Worm (Caenorhabditis elegans) whole organism, midembryonic: Measurements from ENCODE around the gene fpn-1.2.

ENCODE experiments used
- T22C8.4 ChIP-seq: fragments of 200-800 bp; sonication (Bioruptor generic); IDR thresholded peaks from 2 replicates; pipeline ENCODE4 v1.3.6; 2022; ENCODE audit warnings: missing genetic modification characterization, missing compliant biosample characterization
- cog-1 ChIP-seq: sonication (generic microtip); optimal IDR thresholded peaks from 2 replicates; lab custom pipeline; 2016; ENCODE audit warnings: missing genetic modification characterization, missing compliant biosample characterization
- flt-1 ChIP-seq: fragments of 200-800 bp; sonication (Bioruptor generic); IDR thresholded peaks from 2 replicates; pipeline ENCODE4 v1.3.6; 2022; ENCODE audit warnings: missing genetic modification characterization, missing compliant biosample characterization
- klf-2 ChIP-seq: fragments of 200-800 bp; sonication (Bioruptor generic); conservative IDR thresholded peaks from 2 replicates; pipeline ENCODE4 v1.3.6; 2022; ENCODE audit warnings: missing genetic modification reagents, missing genetic modification characterization, missing compliant biosample characterization
- med-1 ChIP-seq: sonication (generic microtip); optimal IDR thresholded peaks from 2 replicates; lab custom pipeline; 2017; ENCODE audit warnings: missing genetic modification characterization, mild to moderate bottlenecking, missing compliant biosample characterization, antibody characterized with exemption, missing genetic modification reagents; ENCODE audit not compliant: insufficient read depth
- ref-1 ChIP-seq: fragments of 200-800 bp; sonication (Bioruptor generic); conservative IDR thresholded peaks from 2 replicates; pipeline ENCODE4 v1.3.6; 2022; ENCODE audit warnings: missing genetic modification reagents, missing genetic modification characterization, missing compliant biosample characterization
- tab-1 ChIP-seq: fragments of 200-800 bp; sonication (Bioruptor generic); IDR thresholded peaks from 2 replicates; pipeline ENCODE4 v1.3.6; 2022; ENCODE audit warnings: missing genetic modification characterization, missing compliant biosample characterization
- ztf-23 ChIP-seq: fragments of 200-800 bp; sonication (Bioruptor generic); IDR thresholded peaks from 2 replicates; pipeline ENCODE4 v1.3.6; 2022; ENCODE audit warnings: missing genetic modification reagents, missing genetic modification characterization, missing compliant biosample characterization
- ztf-29 ChIP-seq: fragments of 200-800 bp; sonication (Bioruptor generic); IDR thresholded peaks from 2 replicates; pipeline ENCODE4 v1.3.6; 2022; ENCODE audit warnings: missing genetic modification reagents, missing genetic modification characterization, missing compliant biosample characterization

The fpn-1.2 gene

DNA sequence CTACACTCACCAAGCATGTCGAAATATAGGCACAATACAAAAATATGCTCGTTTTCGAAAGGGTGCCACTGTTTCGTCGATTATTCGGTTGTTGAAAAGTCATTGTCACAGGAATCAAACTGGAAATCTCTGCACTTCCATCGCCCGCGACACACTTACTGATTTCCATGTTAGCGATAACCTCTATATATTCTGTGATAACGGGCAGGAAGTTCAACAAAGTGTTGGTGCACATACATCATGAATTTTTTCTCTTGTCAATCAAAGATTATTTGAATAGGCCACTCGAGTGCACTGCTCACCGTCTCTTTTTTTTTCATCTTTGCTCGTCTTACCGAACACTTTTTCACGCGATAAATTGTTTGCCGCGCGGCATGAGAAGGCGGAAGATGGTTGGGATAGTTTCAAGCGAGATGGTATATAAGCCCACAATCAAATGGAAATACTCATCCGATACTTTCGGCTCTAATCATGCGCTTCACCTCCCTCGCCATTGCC, at the start of gene fpn-1.2, which contains the start of gene pqn-54:
Gene fpn-1.2 (minus strand): TSS at position 157 of the 498 bp plus-strand sequence.
Gene pqn-54 (plus strand): TSS at position 448 of the 498 bp plus-strand sequence.
- TF ChIP-seq flt-1 (GFP tag; lab: Robert Waterston, UW), result no peak
- TF ChIP-seq T22C8.4 (GFP tag; lab: Robert Waterston, UW), result no peak
- no peak for TF ChIP-seq klf-2
- no peak for TF ChIP-seq med-1 (GFP tag; lab: Kevin White, UChicago)
- TF ChIP-seq cog-1 (tag; lab: Kevin White, UChicago), result no peak
- TF ChIP-seq ref-1, result no peak
- no peak for TF ChIP-seq ztf-23
- TF ChIP-seq tab-1 (GFP tag; lab: Robert Waterston, UW), result no peak
- no peak for TF ChIP-seq ztf-29 (GFP tag; lab: Robert Waterston, UW)

ce11 chrV:1511537-1511936, 47.0 kb upstream of the fpn-1.2 start, which contains the start of gene nhr-260:
TSS of gene nhr-260 (minus strand) at chrV:1511637.
- TF ChIP-seq ztf-23, result no peak
- TF ChIP-seq flt-1 (GFP tag; lab: Robert Waterston, UW), result no peak
- no peak for TF ChIP-seq klf-2
- no peak for TF ChIP-seq cog-1 (tag; lab: Kevin White, UChicago)
- TF ChIP-seq ref-1, result no peak
- TF ChIP-seq ztf-29 (GFP tag; lab: Robert Waterston, UW), result no peak
- TF ChIP-seq T22C8.4 (GFP tag; lab: Robert Waterston, UW), result no peak
- TF ChIP-seq tab-1 (GFP tag; lab: Robert Waterston, UW), result no peak
- no peak for TF ChIP-seq med-1 (GFP tag; lab: Kevin White, UChicago)

- no peak for TF ChIP-seq T22C8.4 (GFP tag; lab: Robert Waterston, UW)
- no peak for TF ChIP-seq ref-1
- TF ChIP-seq klf-2, result no peak
- no peak for TF ChIP-seq ztf-29 (GFP tag; lab: Robert Waterston, UW)
- no peak for TF ChIP-seq med-1 (GFP tag; lab: Kevin White, UChicago)
- no peak for TF ChIP-seq flt-1 (GFP tag; lab: Robert Waterston, UW)
- TF ChIP-seq cog-1 (tag; lab: Kevin White, UChicago), result no peak
- TF ChIP-seq ztf-23, result no peak
- no peak for TF ChIP-seq tab-1 (GFP tag; lab: Robert Waterston, UW)
These were observed 41.5 kb upstream of the fpn-1.2 start, which contains the start of gene sru-28 for ce11 chrV:1505995-1506394. TSS of gene sru-28 (plus strand) at chrV:1506295.

ce11 chrV:1499140-1499539, 34.6 kb upstream of the fpn-1.2 start, which contains the start of gene sru-27:
TSS of gene sru-27 (plus strand) at chrV:1499440.
- TF ChIP-seq klf-2 (no peak), med-1 (GFP tag; lab: Kevin White, UChicago) (no peak), cog-1 (tag; lab: Kevin White, UChicago) (no peak), ztf-29 (GFP tag; lab: Robert Waterston, UW) (no peak), ztf-23 (no peak), T22C8.4 (GFP tag; lab: Robert Waterston, UW) (no peak), flt-1 (GFP tag; lab: Robert Waterston, UW) (no peak), tab-1 (GFP tag; lab: Robert Waterston, UW) (no peak), ref-1 (no peak)

DNA sequence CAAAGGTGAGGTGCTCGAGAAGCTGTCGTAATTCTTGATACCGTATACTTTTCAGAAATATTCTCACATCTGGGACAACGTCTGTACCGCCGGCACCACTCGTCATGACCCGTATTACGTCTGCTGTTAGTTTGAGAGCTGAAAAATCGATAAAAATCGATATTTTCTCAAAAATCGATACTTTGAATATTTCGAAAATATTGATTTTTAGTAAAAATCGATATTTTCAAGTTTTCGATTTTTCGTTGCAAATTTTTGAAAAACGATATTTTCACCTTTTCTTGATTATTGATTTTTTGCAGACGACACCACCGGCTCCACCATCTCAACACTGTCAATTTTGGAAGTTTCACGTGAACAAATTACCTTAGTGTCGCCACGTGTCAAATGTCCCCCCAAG, 31.3 kb upstream of the fpn-1.2 start:
- TF ChIP-seq T22C8.4 (GFP tag; lab: Robert Waterston, UW), result peak; percentile 80
- TF ChIP-seq klf-2, result no peak

DNA sequence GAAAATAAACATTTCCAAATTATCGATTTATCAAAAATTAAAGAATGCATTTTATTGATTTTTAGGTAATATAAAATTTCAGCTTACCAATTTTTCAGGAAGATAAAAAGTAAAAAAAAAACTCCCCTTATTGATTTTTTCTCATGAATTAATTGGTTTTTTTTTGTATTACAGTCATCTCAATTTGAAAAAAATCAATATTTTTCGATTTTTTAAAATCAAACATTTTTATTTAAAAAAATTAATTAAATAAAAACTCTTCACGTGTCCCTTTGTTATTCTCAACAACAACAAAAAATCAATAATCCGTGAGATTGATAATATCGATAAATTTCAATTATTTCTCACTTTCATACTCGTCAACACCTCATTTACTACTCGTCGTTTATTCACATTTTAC, 30.8 kb upstream of the fpn-1.2 start, which contains the start of gene C38C3.3:
Gene C38C3.3 (plus strand): TSS at position 301 of the 400 bp plus-strand sequence.
- TF ChIP-seq cog-1 (tag; lab: Kevin White, UChicago) (no peak), ztf-29 (GFP tag; lab: Robert Waterston, UW) (no peak), med-1 (GFP tag; lab: Kevin White, UChicago) (no peak), ztf-23 (no peak), T22C8.4 (GFP tag; lab: Robert Waterston, UW) (no peak), klf-2 (no peak), flt-1 (GFP tag; lab: Robert Waterston, UW) (no peak), ref-1 (no peak)

DNA sequence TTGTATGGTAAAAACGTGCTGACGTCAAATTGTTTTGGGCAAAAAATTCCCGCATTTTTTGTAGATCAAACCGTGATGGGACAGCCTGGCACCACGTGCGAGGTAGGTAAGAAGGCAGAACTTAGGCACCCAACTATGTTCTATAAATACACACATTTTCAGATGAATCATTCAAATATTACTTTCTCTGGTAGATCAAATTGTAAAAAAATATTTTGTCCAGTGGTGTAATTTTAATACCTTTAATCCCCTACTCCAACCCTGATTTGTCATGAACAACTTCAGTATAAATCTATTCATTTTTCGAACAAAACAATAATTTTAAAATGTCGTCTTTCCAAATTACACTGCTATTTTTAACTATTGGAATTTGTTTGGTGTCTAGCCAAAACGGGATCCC, 30.0 kb upstream of the fpn-1.2 start, which contains the start of gene spig-7:
Gene spig-7 (plus strand): TSS at position 301 of the 400 bp plus-strand sequence.
- no peak for TF ChIP-seq ztf-23
- no peak for TF ChIP-seq med-1 (GFP tag; lab: Kevin White, UChicago)
- no peak for TF ChIP-seq klf-2
- TF ChIP-seq ref-1, result no peak

DNA sequence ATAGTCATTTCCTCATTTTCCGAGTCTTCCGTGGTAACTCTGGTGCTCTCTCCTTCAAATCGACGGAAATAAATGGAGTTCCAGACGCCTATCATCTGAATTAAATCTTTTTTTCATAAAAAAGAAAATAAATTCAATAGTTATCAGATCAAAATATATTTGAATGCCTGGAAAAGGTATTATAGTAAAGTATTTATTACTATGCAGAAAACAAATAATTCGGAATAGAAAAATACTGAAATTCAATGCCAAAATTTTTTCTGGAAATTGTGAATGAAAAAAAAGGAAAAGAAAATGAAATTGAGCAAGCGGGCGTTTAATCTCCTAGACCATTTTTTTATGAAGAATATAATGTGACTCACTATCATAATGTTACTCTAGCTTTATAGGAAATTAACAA, 27.0 kb upstream of the fpn-1.2 start, which contains the start of gene C38C3.6:
Gene C38C3.6 (minus strand): TSS at position 101 of the 400 bp plus-strand sequence.
- no peak for TF ChIP-seq cog-1 (tag; lab: Kevin White, UChicago)
- no peak for TF ChIP-seq ztf-29 (GFP tag; lab: Robert Waterston, UW)
- TF ChIP-seq T22C8.4 (GFP tag; lab: Robert Waterston, UW), result no peak
- TF ChIP-seq ztf-23, result no peak
- TF ChIP-seq tab-1 (GFP tag; lab: Robert Waterston, UW), result no peak
- no peak for TF ChIP-seq ref-1
- no peak for TF ChIP-seq flt-1 (GFP tag; lab: Robert Waterston, UW)
- no peak for TF ChIP-seq med-1 (GFP tag; lab: Kevin White, UChicago)
- no peak for TF ChIP-seq klf-2

ce11 chrV:1488642-1489041, 24.1 kb upstream of the fpn-1.2 start:
- TF ChIP-seq ref-1 (no peak), cog-1 (tag; lab: Kevin White, UChicago) (no peak), T22C8.4 (GFP tag; lab: Robert Waterston, UW) (no peak), klf-2 (no peak), ztf-29 (GFP tag; lab: Robert Waterston, UW) (no peak), flt-1 (GFP tag; lab: Robert Waterston, UW) (no peak), tab-1 (GFP tag; lab: Robert Waterston, UW) (no peak), ztf-23 (no peak), med-1 (GFP tag; lab: Kevin White, UChicago) (no peak)

DNA sequence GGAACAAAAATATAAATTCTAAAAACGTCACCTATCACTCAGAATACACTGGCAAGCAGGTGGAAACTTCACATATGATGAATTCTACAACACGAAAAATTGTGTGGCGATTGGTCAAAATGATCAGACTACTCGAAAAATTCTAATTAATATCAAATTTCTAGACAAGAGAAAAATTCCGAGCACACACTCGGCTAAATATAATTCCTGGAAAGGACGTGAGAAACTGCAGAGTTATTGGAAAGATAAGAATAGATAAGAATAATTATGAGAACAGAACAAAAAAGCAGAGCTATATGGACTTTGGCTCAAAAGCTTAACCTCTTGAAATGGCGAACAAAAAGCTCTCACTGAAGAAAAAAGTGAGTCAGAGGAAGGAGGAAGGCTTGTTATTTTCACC, 22.8 kb upstream of the fpn-1.2 start:
- no peak for TF ChIP-seq cog-1 (tag; lab: Kevin White, UChicago)
- no peak for TF ChIP-seq ztf-29 (GFP tag; lab: Robert Waterston, UW)
- TF ChIP-seq klf-2, result no peak
- no peak for TF ChIP-seq ref-1
